Fruit fly (Drosophila melanogaster) whole organism, wandering third instar larva: ENCODE measurements around the gene CG31775.

Experiments
- Abd-B ChIP-seq: fragments of >200 bp; optimal IDR thresholded peaks from 2 replicates; lab custom pipeline; 2017; ENCODE audit warnings: missing biosample characterization, missing genetic modification characterization
- CG32264 ChIP-seq: fragments of 200-800 bp; sonication (Bioruptor generic); optimal IDR thresholded peaks from 2 replicates; lab custom pipeline; 2016; ENCODE audit warnings: missing biosample characterization, missing genetic modification characterization
- CG9705 ChIP-seq: fragments of 200-800 bp; sonication (Bioruptor generic); optimal IDR thresholded peaks from 2 replicates; lab custom pipeline; 2018; ENCODE audit warnings: missing biosample characterization, mild to moderate bottlenecking, missing genetic modification characterization
- CrebA ChIP-seq: fragments of 200-800 bp; sonication (Bioruptor generic); optimal IDR thresholded peaks from 2 replicates; lab custom pipeline; 2016; ENCODE audit warnings: missing biosample characterization, mild to moderate bottlenecking, missing genetic modification characterization, borderline replicate concordance
- Dfd ChIP-seq: fragments of >200 bp; optimal IDR thresholded peaks from 2 replicates; lab custom pipeline; 2017; ENCODE audit warnings: missing biosample characterization, missing genetic modification characterization
- Dif ChIP-seq: fragments of 200-275, 200-300 bp; sonication (Bioruptor generic); optimal IDR thresholded peaks from 2 replicates; lab custom pipeline; 2018; ENCODE audit warnings: missing biosample characterization, missing genetic modification characterization; ENCODE audit not compliant: partially characterized antibody
- GATAd ChIP-seq: sonication (Bioruptor generic); optimal IDR thresholded peaks from 2 replicates; lab custom pipeline; 2016; ENCODE audit warnings: missing biosample characterization, missing genetic modification characterization
- HLH106 ChIP-seq: fragments of 200-800 bp; optimal IDR thresholded peaks from 3 replicates; lab custom pipeline; 2019; ENCODE audit warnings: missing biosample characterization, mild to moderate bottlenecking, missing genetic modification characterization, moderate library complexity
- Hnf4 ChIP-seq: fragments of 200-800 bp; sonication (Bioruptor generic); optimal IDR thresholded peaks from 2 replicates; lab custom pipeline; 2016; ENCODE audit warnings: missing biosample characterization, mild to moderate bottlenecking, missing genetic modification characterization
- Hr78 ChIP-seq: fragments of >200 bp; optimal IDR thresholded peaks from 2 replicates; lab custom pipeline; 2017; ENCODE audit warnings: missing biosample characterization, missing genetic modification characterization
- Hr83 ChIP-seq: fragments of 200-300 bp; sonication (Bioruptor generic); optimal IDR thresholded peaks from 2 replicates; lab custom pipeline; 2016; ENCODE audit warnings: missing biosample characterization, mild to moderate bottlenecking, missing genetic modification characterization, moderate library complexity; ENCODE audit not compliant: poor library complexity, severe bottlenecking
- Jra ChIP-seq: sonication (Bioruptor generic); optimal IDR thresholded peaks from 2 replicates; lab custom pipeline; 2016; ENCODE audit warnings: missing biosample characterization, missing genetic modification characterization
- Mio ChIP-seq: sonication (Bioruptor generic); optimal IDR thresholded peaks from 2 replicates; lab custom pipeline; 2016; ENCODE audit warnings: missing biosample characterization, missing genetic modification characterization
- Myc ChIP-seq: fragments of >200 bp; optimal IDR thresholded peaks from 2 replicates; lab custom pipeline; 2017
- N ChIP-seq: fragments of >200 bp; optimal IDR thresholded peaks from 2 replicates; lab custom pipeline; 2018; ENCODE audit warnings: missing biosample characterization, missing external identifiers, missing genetic modification characterization
- OdsH ChIP-seq: fragments of 200-800 bp; sonication (Bioruptor generic); optimal IDR thresholded peaks from 2 replicates; lab custom pipeline; 2016; ENCODE audit warnings: missing biosample characterization, mild to moderate bottlenecking, missing genetic modification characterization
- Rel ChIP-seq, 2 experiments: fragments of 200-800 bp; sonication (Bioruptor generic) in 1 of 2; optimal IDR thresholded peaks; 2 replicates in 1 of 2; 3 replicates in 1 of 2; lab custom pipeline; 2016 to 2019; ENCODE audit warnings: mild to moderate bottlenecking in 2 of 2, missing biosample characterization in 2 of 2, missing genetic modification characterization in 2 of 2, moderate library complexity in 1 of 2
- Sp1 ChIP-seq: fragments of 200-800 bp; sonication (Bioruptor generic); optimal IDR thresholded peaks from 3 replicates; lab custom pipeline; 2019; ENCODE audit warnings: missing biosample characterization, mild to moderate bottlenecking, missing genetic modification characterization, moderate library complexity
- Vsx2 ChIP-seq: fragments of 200-300, 225-300 bp; sonication (Bioruptor generic); optimal IDR thresholded peaks from 2 replicates; lab custom pipeline; 2018; ENCODE audit warnings: missing biosample characterization, missing genetic modification characterization; ENCODE audit not compliant: partially characterized antibody
- br ChIP-seq: fragments of 200-800 bp; sonication (Bioruptor generic); optimal IDR thresholded peaks from 2 replicates; lab custom pipeline; 2016; ENCODE audit warnings: missing biosample characterization, missing genetic modification characterization
- brk ChIP-seq: fragments of 200-800 bp; sonication (Bioruptor generic); optimal IDR thresholded peaks from 2 replicates; lab custom pipeline; 2016; ENCODE audit warnings: missing biosample characterization, mild to moderate bottlenecking, missing genetic modification characterization
- dl ChIP-seq, 2 experiments: fragments of 175-275, 200-275 bp in 1 of 2; fragments of 200-275 bp in 1 of 2; sonication (Bioruptor generic); optimal IDR thresholded peaks; lab custom pipeline; 2018; ENCODE audit warnings: mild to moderate bottlenecking in 2 of 2, missing biosample characterization in 2 of 2, missing genetic modification characterization in 2 of 2, moderate library complexity in 2 of 2; ENCODE audit not compliant: partially characterized antibody in 2 of 2, insufficient read depth in 1 of 2
- dmrt93B ChIP-seq: fragments of 200-800 bp; sonication (Bioruptor generic); optimal IDR thresholded peaks from 2 replicates; lab custom pipeline; 2018; ENCODE audit warnings: missing biosample characterization, mild to moderate bottlenecking, missing genetic modification characterization
- dsf ChIP-seq: sonication (Bioruptor generic); optimal IDR thresholded peaks from 2 replicates; lab custom pipeline; 2016; ENCODE audit warnings: missing biosample characterization, missing genetic modification characterization, borderline replicate concordance
- ey ChIP-seq: fragments of 200-800 bp; sonication (Bioruptor generic); optimal IDR thresholded peaks from 2 replicates; lab custom pipeline; 2016; ENCODE audit warnings: missing biosample characterization, missing genetic modification characterization
- foxo ChIP-seq, 2 experiments: fragments of 200-800 bp; sonication (Bioruptor generic); optimal IDR thresholded peaks; 2 replicates in 1 of 2; 3 replicates in 1 of 2; lab custom pipeline; 2016 to 2017; ENCODE audit warnings: missing biosample characterization in 2 of 2, missing genetic modification characterization in 2 of 2
- fru ChIP-seq: fragments of 200-800 bp; sonication (Bioruptor generic); optimal IDR thresholded peaks from 3 replicates; lab custom pipeline; 2016; ENCODE audit warnings: missing biosample characterization, mild to moderate bottlenecking, missing genetic modification characterization
- h ChIP-seq: fragments of 200-800 bp; sonication (Bioruptor generic); optimal IDR thresholded peaks from 3 replicates; lab custom pipeline; 2016; ENCODE audit warnings: missing biosample characterization, mild to moderate bottlenecking, missing genetic modification characterization
- jim ChIP-seq: fragments of 175-275, 200-325 bp; sonication (Bioruptor generic); optimal IDR thresholded peaks from 2 replicates; lab custom pipeline; 2016; ENCODE audit warnings: missing biosample characterization, mild to moderate bottlenecking, missing genetic modification characterization
- lola ChIP-seq: fragments of >200 bp; optimal IDR thresholded peaks from 2 replicates; lab custom pipeline; 2017; ENCODE audit warnings: missing biosample characterization, missing genetic modification characterization
- pan ChIP-seq: fragments of >200 bp; optimal IDR thresholded peaks from 2 replicates; lab custom pipeline; 2017
- psq ChIP-seq: fragments of 200-800 bp; sonication (Bioruptor generic); optimal IDR thresholded peaks from 3 replicates; lab custom pipeline; 2017; ENCODE audit warnings: missing biosample characterization, mild to moderate bottlenecking, missing genetic modification characterization, moderate library complexity
- rgr ChIP-seq: fragments of 200-800 bp; sonication (Bioruptor generic); optimal IDR thresholded peaks from 3 replicates; lab custom pipeline; 2016; ENCODE audit warnings: missing biosample characterization, mild to moderate bottlenecking, missing genetic modification characterization
- sage ChIP-seq: fragments of 200-800 bp; sonication (Bioruptor generic); optimal IDR thresholded peaks from 2 replicates; lab custom pipeline; 2016; ENCODE audit warnings: missing biosample characterization, mild to moderate bottlenecking, missing genetic modification characterization
- sv ChIP-seq: fragments of 200-800 bp; sonication (Bioruptor generic); optimal IDR thresholded peaks from 3 replicates; lab custom pipeline; 2016; ENCODE audit warnings: missing biosample characterization, missing genetic modification characterization
- tai ChIP-seq: sonication (Bioruptor generic); optimal IDR thresholded peaks from 2 replicates; lab custom pipeline; 2016; ENCODE audit warnings: missing biosample characterization, missing genetic modification characterization
- usp ChIP-seq: fragments of >200 bp; optimal IDR thresholded peaks from 2 replicates; lab custom pipeline; 2017; ENCODE audit warnings: missing biosample characterization, missing genetic modification characterization
- woc ChIP-seq: sonication (Bioruptor generic); optimal IDR thresholded peaks from 2 replicates; lab custom pipeline; 2016; ENCODE audit warnings: missing biosample characterization, mild to moderate bottlenecking, missing genetic modification characterization

Gene CG31775

dm6 chr2L:14706194-14706593, 31.4 kb downstream of the CG31775 start:
- TF ChIP-seq GATAd (GFP tag; lab: Kevin White, UChicago) (no peak), CrebA (no peak), sv (GFP tag; lab: Kevin White, UChicago) (peak; percentile 68), Jra (GFP tag; lab: Kevin White, UChicago) (peak; percentile 61), foxo (GFP tag; optimal IDR thresholded peaks at IDR 0.05; lab: Kevin White, UChicago) (peak in 1 of 2 experiments; percentile 84), OdsH (GFP tag; lab: Kevin White, UChicago) (peak; percentile 73), Myc (lab: Kevin White, UChicago) (peak; percentile 97), psq (peak; percentile 55), Hr83 (peak; percentile 92), br (GFP tag; lab: Kevin White, UChicago) (peak; percentile 59), sage (GFP tag; lab: Kevin White, UChicago) (no peak), CG9705 (GFP tag; lab: Kevin White, UChicago) (peak; percentile 40), Abd-B (GFP tag; lab: Kevin White, UChicago) (no peak), woc (GFP tag; lab: Kevin White, UChicago) (no peak), Mio (peak; percentile 2), N (GFP tag; lab: Kevin White, UChicago) (no peak), tai (GFP tag; lab: Kevin White, UChicago) (peak; percentile 67), Hr78 (GFP tag; lab: Kevin White, UChicago) (no peak), usp (no peak), Sp1 (GFP tag; lab: Kevin White, UChicago) (no peak), jim (GFP tag; lab: Kevin White, UChicago) (peak; percentile 20), Dif (no peak), h (GFP tag; lab: Kevin White, UChicago) (peak; percentile 81), Dfd (GFP tag; lab: Kevin White, UChicago) (no peak), rgr (GFP tag; lab: Kevin White, UChicago) (peak; percentile 75), lola (GFP tag; lab: Kevin White, UChicago) (no peak), pan (lab: Kevin White, UChicago) (no peak), HLH106 (tag; lab: Kevin White, UChicago) (peak; percentile 62), Hnf4 (GFP tag; lab: Kevin White, UChicago) (peak; percentile 67), brk (peak; percentile 1), ey (GFP tag; lab: Kevin White, UChicago) (peak; percentile 68), fru (GFP tag; lab: Kevin White, UChicago) (peak; percentile 69), Rel (GFP tag; optimal IDR thresholded peaks at IDR 0.05; lab: Kevin White, UChicago) (no peak), Rel (tag; optimal IDR thresholded peaks at IDR 0.05; lab: Kevin White, UChicago) (peak; percentile 16), Vsx2 (no peak), dl (GFP tag; optimal IDR thresholded peaks at IDR 0.05; lab: Kevin White, UChicago; ENCODE audit: insufficient read depth in 1 of 2, partially characterized antibody in 2 of 2) (no peak), dsf (no peak), CG32264 (GFP tag; lab: Kevin White, UChicago) (peak; percentile 61), dmrt93B (peak; percentile 47)

DNA sequence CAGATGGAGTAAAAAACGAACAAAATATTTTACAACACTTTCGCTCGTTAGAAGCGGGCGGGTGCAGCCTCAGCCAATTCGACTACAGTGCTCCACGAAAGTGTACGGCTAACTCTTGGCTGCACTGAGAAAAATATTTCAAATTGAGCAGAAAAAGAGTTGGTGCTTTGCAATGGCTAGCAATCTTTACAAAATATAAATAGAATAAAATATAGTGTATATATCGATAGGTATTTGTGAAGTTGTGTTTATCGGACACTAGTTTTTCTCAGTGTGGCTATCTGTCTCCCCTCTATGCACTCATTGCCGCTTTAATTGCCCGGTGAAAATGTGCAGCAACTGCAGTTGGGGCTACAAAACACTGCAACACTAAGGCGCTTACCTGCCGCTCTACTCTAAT, 36.1 kb downstream of the CG31775 start:
- TF ChIP-seq sv (GFP tag; lab: Kevin White, UChicago) (peak; percentile 32), lola (GFP tag; lab: Kevin White, UChicago) (no peak), Jra (GFP tag; lab: Kevin White, UChicago) (no peak), brk (no peak), HLH106 (tag; lab: Kevin White, UChicago) (no peak)

DNA sequence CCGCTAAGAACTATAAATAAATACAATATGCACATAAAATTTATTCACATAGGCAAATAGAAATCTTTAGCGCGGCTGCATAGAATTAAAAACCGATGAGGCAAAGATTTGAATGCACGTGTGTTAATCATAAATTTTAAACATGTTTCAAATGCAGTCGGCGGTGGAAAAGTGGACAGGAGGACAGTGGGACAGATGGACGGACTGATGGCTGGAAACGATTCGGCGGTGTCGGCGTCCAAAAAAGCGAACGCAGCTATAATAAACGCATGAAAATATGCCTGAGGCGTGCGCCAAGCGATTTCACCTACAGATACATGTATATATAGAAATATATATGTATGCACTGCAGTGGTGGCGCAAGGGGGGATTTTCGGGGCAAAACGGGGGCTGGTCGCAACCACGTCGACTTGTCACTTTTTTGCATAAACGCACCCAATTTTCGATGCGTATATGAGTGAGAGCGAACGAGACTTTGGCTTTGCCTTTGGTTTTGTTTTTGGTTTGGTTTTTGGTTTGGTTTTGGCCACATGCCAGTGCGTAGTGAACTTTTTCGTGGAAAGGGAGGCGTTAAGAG, 38.0 kb downstream of the CG31775 start:
- TF ChIP-seq fru (GFP tag; lab: Kevin White, UChicago) (no peak), h (GFP tag; lab: Kevin White, UChicago) (peak; percentile 9)
